Worm (Caenorhabditis elegans): ENCODE measurements around the gene trx-5.

Gene trx-5

DNA sequence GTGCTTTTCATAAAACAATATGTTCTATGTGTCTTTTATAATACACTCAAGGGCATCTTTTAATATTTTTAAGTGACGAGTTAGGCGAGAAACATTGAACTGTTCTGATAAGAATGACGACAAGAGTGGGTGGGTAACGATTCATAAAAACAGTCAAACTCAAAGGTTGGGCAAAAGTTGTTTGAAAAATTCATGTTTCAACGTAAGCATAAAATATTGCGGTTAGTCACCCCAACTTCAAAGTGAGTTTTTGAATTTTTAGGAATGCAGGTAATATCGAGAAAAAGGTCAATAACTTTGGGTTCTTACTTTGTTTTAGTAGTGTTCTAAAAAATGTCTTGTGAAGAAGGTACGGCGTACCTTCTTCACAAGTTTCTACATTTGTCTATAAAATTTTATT, 7.6 kb upstream of the trx-5 start, which contains the start of gene oac-31:
TSS of gene oac-31 (minus strand) at position 101 of the 400 bp plus-strand sequence.
- TF ChIP-seq mel-28 (tag; optimal IDR thresholded peaks at IDR 0.05; ENCODE audit: borderline replicate concordance) (no peak), Y53G8AR.9 (GFP tag; conservative IDR thresholded peaks at IDR 0.05) (no peak)

DNA sequence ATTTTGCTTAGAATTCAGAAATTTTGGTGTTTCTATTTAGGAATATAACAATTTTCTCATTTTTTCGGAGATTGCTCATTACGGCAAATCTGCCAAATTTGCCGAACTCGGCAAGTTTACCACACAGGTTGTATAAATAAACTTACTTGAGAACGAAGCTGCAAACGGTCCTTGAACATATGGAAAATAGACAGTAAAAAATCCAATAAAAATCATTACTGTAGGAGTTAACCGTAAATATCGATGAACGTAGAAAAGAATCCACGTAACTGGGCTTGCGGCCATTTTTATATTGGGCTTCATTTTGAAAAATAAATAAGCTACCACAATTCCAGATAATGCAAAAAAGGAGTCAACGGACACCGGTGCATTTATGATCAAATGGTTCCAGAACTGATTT, 6.0 kb upstream of the trx-5 start:
- no peak for TF ChIP-seq Y67H2A.10 (GFP tag; conservative IDR thresholded peaks at IDR 0.05)
- TF ChIP-seq F23B12.7 (tag; optimal IDR thresholded peaks at IDR 0.05; ENCODE audit: insufficient read depth), result no peak
- TF ChIP-seq rcor-1 (GFP tag; IDR thresholded peaks at IDR 0.05), result no peak
- no peak for TF ChIP-seq pha-4 (tag; optimal IDR thresholded peaks at IDR 0.05)
- no peak for TF ChIP-seq athp-1 (tag; optimal IDR thresholded peaks at IDR 0.05)
- no peak for TF ChIP-seq lin-40 (tag; optimal IDR thresholded peaks at IDR 0.05)
- no peak for TF ChIP-seq cebp-2 (GFP tag; IDR thresholded peaks at IDR 0.05)
- TF ChIP-seq bed-1 (GFP tag; IDR thresholded peaks at IDR 0.05), result no peak
- no peak for TF ChIP-seq aptf-3 (GFP tag; IDR thresholded peaks at IDR 0.05)
- no peak for TF ChIP-seq ama-1 (optimal IDR thresholded peaks at IDR 0.05)
- TF ChIP-seq ama-1 (GFP tag; optimal IDR thresholded peaks at IDR 0.05), result no peak
- TF ChIP-seq attf-3 (GFP tag; conservative IDR thresholded peaks at IDR 0.05), result no peak
- no peak for TF ChIP-seq madf-3 (GFP tag; IDR thresholded peaks at IDR 0.05)
- TF ChIP-seq hlh-12 (tag; optimal IDR thresholded peaks at IDR 0.05), result no peak
- no peak for TF ChIP-seq snpc-1.1 (tag; optimal IDR thresholded peaks at IDR 0.05; ENCODE audit: insufficient read depth)
- no peak for TF ChIP-seq F49E8.2 (tag; optimal IDR thresholded peaks at IDR 0.05; ENCODE audit: insufficient read depth)
- no peak for TF ChIP-seq snpc-3.4 (tag; optimal IDR thresholded peaks at IDR 0.05)
- no peak for TF ChIP-seq mcd-1 (GFP tag; IDR thresholded peaks at IDR 0.05)
- TF ChIP-seq tbx-9 (tag; optimal IDR thresholded peaks at IDR 0.05; ENCODE audit: borderline replicate concordance), result no peak

DNA sequence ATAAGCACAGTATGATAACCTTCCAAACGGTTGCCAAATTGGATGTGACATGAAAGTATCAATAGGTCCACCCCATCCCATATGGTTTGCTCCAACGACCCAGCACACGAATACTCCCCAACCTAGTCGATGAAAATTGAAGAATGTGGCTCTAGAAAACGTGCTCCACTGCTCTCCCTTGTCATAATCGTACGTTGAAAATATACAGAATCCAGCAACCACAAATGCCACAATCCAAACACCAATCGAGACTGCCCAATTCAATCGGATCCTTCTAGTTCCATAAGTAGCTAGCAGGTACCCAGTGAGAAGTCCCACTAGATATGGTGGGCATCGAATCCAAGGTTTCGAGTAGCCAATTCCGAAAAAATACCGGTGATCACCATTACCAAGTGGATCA, 4.6 kb upstream of the trx-5 start:
- no peak for TF ChIP-seq lsy-27 (tag; optimal IDR thresholded peaks at IDR 0.05; ENCODE audit: borderline replicate concordance, insufficient read depth)

ce11 chrV:1536979-1537378, 2.8 kb upstream of the trx-5 start, which contains the start of gene K02H11.9:
TSS of gene K02H11.9 (minus strand) at chrV:1537079.
- TF ChIP-seq attf-6 (GFP tag; IDR thresholded peaks at IDR 0.05) (no peak), egl-18 (GFP tag; IDR thresholded peaks at IDR 0.05) (no peak), B0261.1 (tag; optimal IDR thresholded peaks at IDR 0.05) (no peak), madf-8 (GFP tag; conservative IDR thresholded peaks at IDR 0.05) (no peak), hmg-1.2 (GFP tag; IDR thresholded peaks at IDR 0.05) (no peak)

- no peak for TF ChIP-seq hmg-1.2 (GFP tag; IDR thresholded peaks at IDR 0.05)
- no peak for TF ChIP-seq ceh-40 (GFP tag; IDR thresholded peaks at IDR 0.05)
- no peak for TF ChIP-seq ZK185.1 (tag; optimal IDR thresholded peaks at IDR 0.05; ENCODE audit: poor library complexity, severe bottlenecking)
- TF ChIP-seq snpc-4 (GFP tag; optimal IDR thresholded peaks at IDR 0.05), result no peak
- TF ChIP-seq snpc-4 (tag; optimal IDR thresholded peaks at IDR 0.05), result no peak
- no peak for TF ChIP-seq lin-26 (GFP tag; IDR thresholded peaks at IDR 0.05)
- no peak for TF ChIP-seq ztf-25 (GFP tag; IDR thresholded peaks at IDR 0.05)
- no peak for TF ChIP-seq die-1 (tag; optimal IDR thresholded peaks at IDR 0.05)
- no peak for TF ChIP-seq him-1 (tag; optimal IDR thresholded peaks at IDR 0.05)
- TF ChIP-seq C17E4.6 (GFP tag; IDR thresholded peaks at IDR 0.05), result no peak
Observed at ce11 chrV:1532455-1532854, 1.8 kb downstream of the trx-5 start.
